Worm (Caenorhabditis elegans) whole organism, midembryonic: ENCODE measurements around the gene cids-1.

Experiments used
- cog-1 ChIP-seq: sonication (generic microtip); optimal IDR thresholded peaks from 2 replicates; lab custom pipeline; 2016; ENCODE audit warnings: missing genetic modification characterization, missing compliant biosample characterization
- ref-1 ChIP-seq: fragments of 200-800 bp; sonication (Bioruptor generic); conservative IDR thresholded peaks from 2 replicates; pipeline ENCODE4 v1.3.6; 2022; ENCODE audit warnings: missing genetic modification reagents, missing genetic modification characterization, missing compliant biosample characterization
- tab-1 ChIP-seq: fragments of 200-800 bp; sonication (Bioruptor generic); IDR thresholded peaks from 2 replicates; pipeline ENCODE4 v1.3.6; 2022; ENCODE audit warnings: missing genetic modification characterization, missing compliant biosample characterization
- ztf-23 ChIP-seq: fragments of 200-800 bp; sonication (Bioruptor generic); IDR thresholded peaks from 2 replicates; pipeline ENCODE4 v1.3.6; 2022; ENCODE audit warnings: missing genetic modification reagents, missing genetic modification characterization, missing compliant biosample characterization

DNA sequence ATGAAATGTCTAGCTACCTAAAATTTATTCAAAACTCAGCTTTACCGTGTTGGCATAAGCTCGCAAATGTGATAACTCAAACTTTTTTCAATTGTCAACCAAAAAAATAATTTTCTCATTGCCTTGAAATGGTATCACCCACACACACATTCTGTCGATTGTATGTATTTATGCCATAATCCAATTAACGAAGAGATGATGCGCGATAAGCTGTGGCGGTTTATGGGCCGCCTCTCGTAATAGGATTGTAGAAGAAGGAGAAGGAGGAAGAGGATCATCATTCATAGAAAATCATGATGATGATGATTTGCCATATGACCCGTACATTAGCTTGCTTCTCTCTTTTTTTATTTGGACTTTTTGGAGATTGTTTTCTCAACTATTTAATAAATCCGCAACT is 44.9 kb downstream of the cids-1 start:
- TF ChIP-seq ref-1 (GFP tag; lab: Robert Waterston, UW) (no peak), cog-1 (tag; lab: Kevin White, UChicago) (no peak), tab-1 (GFP tag; lab: Robert Waterston, UW) (no peak), ztf-23 (GFP tag; lab: Robert Waterston, UW) (no peak)
